Fruit fly (Drosophila melanogaster): ENCODE results near the gene CG9106.

CG9106 gene

DNA sequence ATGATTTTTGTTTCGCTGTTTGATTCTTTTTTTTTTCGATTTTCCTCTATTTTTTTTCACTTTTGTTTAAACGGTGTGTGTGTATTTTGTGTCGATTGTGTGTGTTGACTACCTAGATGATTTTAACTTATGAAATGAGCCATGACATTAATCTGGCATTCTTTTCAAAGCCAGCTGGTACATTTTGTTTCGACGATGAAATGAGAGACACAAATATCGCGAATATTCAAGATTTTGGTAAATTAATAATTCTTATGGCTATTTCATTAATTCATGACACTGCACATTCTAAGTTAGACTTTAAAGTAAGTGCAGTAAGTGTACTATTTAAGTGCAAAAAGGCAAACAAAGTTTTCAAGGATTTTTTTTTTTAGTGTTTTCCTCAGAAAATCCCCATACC is at the start of gene CG9106:
Gene CG9106 (minus strand): TSS at position 101 of the 400 bp plus-strand sequence.
- no peak for TF ChIP-seq ttk (optimal IDR thresholded peaks at IDR 0.05)
- TF ChIP-seq h (optimal IDR thresholded peaks at IDR 0.05): no peak
- TF ChIP-seq Myc (optimal IDR thresholded peaks at IDR 0.05): no peak
- no peak for TF ChIP-seq Sin3A (optimal IDR thresholded peaks at IDR 0.05)
- TF ChIP-seq insv (optimal IDR thresholded peaks at IDR 0.05): no peak
- no peak for TF ChIP-seq psq (optimal IDR thresholded peaks at IDR 0.05)

DNA sequence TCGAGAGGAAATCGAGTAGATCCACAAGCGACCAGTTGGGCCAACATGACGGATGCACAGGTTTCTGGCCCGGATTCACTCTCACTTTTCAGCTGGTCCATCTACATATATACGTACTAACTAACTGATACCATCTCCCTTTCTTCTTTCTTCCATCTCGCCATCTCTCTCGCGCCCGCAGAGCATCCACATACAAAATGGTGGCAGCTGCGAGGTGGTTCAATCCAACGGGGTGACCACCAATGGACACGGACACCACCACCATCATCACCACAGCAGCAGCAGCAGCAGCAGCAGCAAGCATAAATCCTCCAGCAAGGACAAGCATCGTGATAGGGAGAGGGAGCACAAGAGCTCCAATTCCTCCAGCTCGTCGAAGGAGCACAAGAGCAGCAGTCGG is 48.8 kb upstream of the CG9106 start:
- TF ChIP-seq psq (optimal IDR thresholded peaks at IDR 0.05) (no peak), ttk (optimal IDR thresholded peaks at IDR 0.05) (no peak), insv (optimal IDR thresholded peaks at IDR 0.05) (no peak), Sin3A (optimal IDR thresholded peaks at IDR 0.05) (no peak)

DNA sequence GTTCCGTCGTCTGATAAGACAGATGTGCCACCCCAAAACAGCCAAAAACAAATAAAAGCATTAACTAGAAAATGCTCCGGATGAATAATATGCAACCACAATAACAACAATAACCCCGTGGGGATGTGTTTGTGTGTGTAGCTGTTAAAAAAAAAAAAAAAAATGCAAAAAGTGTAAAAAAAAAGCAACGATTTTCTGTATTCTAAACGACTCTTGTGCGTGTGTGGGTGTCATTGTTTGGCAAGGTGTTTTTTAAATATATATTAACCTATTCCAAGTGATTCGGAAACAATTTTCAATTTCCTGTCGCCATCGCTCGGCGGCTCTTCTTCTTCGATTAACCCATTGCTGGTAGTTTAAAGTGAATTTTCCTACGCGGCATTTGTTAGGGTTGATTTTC is 48.3 kb upstream of the CG9106 start:
- TF ChIP-seq Sin3A (optimal IDR thresholded peaks at IDR 0.05) (no peak), insv (optimal IDR thresholded peaks at IDR 0.05) (no peak), h (optimal IDR thresholded peaks at IDR 0.05) (no peak), Myc (optimal IDR thresholded peaks at IDR 0.05) (no peak)

DNA sequence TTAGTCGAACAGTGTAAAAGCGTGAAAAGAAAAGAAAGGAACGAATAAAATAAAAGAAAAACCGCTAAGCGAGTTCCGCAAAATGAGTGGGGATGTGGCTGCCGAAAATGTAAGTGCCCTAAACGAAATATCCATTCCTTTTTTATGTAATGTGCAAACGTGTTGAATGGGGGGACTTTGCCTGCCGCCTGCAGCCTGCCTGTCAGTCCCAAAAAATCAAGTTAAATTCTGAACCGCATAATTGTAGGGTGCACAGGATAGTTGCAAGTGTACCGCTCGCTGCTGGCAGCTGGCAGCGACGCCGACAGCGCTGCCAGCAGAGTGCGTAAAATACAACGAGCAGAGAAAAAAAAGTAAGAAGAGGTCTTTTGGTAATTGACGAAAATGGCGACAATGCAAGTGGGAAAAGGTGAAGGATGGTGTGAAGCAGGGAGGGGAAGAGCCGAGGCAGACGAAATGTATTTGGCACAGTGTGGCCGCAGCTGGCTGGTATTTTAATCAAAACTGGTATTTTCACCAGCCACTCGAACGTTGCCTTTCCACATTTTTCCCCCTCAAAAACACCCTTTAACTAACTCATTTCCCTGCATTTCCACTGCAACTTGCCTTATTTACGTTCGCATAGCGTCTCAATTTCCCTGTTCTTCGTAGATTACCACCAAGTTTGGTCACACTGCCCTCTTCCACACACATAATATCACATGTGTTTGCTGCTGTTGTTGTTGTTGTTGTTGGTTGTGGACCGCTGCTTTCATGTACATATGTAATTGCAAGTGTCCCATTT is 47.7 kb upstream of the CG9106 start:
- TF ChIP-seq Myc (optimal IDR thresholded peaks at IDR 0.05) (no peak), Sin3A (optimal IDR thresholded peaks at IDR 0.05) (no peak), ttk (optimal IDR thresholded peaks at IDR 0.05) (no peak), insv (optimal IDR thresholded peaks at IDR 0.05) (no peak), h (optimal IDR thresholded peaks at IDR 0.05) (no peak), psq (optimal IDR thresholded peaks at IDR 0.05) (no peak)

DNA sequence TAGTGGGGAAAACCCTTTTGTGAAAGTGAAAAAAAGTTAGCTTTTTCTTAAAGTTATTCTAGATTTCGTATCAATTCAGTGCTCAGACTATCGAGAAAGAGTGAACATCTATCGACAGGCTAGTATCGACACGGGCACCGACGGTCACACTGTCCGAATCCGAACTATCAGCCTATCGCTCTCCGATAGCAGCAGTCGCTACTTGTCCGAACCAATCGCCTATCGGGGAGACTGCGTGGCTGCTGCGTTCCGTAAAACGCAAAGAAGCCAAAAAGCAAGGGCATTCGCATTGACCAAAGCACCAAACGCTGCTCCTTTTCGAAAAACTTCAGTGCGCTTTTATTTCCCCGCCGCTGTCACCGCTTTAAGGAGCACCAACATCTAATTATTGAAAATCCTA is 47.1 kb upstream of the CG9106 start, which contains the start of gene Top1:
Gene Top1 (plus strand): TSS at position 190 of the 400 bp plus-strand sequence.
- TF ChIP-seq h (optimal IDR thresholded peaks at IDR 0.05): no peak
- TF ChIP-seq insv (optimal IDR thresholded peaks at IDR 0.05): no peak
- no peak for TF ChIP-seq Myc (optimal IDR thresholded peaks at IDR 0.05)
- TF ChIP-seq Sin3A (optimal IDR thresholded peaks at IDR 0.05): no peak

DNA sequence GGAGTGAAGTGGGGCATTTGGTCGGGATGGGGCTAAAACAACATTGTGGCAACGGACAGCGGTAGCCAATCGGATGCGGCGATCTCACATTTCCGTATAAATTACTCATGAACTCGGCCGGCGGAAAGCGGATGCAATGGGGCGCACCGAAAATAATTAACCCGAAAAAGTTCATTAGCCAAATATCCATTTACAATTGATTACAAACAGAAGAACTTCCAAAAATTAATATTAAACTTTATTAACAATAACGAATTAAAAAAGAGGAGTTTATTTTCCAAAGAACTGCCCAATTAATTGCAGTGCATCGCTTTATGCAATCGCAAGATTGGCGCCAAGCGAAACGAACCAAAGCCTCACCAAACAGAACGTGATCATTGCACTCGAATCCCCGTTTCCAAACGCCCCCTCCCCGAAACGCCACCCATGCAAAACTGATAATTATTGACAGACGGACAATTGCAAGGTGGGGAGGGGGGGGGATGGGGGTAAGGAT is 41.7 kb upstream of the CG9106 start:
- TF ChIP-seq h (optimal IDR thresholded peaks at IDR 0.05) (no peak), Sin3A (optimal IDR thresholded peaks at IDR 0.05) (no peak), Myc (optimal IDR thresholded peaks at IDR 0.05) (no peak), ttk (optimal IDR thresholded peaks at IDR 0.05) (no peak), psq (optimal IDR thresholded peaks at IDR 0.05) (no peak), insv (optimal IDR thresholded peaks at IDR 0.05) (no peak)

DNA sequence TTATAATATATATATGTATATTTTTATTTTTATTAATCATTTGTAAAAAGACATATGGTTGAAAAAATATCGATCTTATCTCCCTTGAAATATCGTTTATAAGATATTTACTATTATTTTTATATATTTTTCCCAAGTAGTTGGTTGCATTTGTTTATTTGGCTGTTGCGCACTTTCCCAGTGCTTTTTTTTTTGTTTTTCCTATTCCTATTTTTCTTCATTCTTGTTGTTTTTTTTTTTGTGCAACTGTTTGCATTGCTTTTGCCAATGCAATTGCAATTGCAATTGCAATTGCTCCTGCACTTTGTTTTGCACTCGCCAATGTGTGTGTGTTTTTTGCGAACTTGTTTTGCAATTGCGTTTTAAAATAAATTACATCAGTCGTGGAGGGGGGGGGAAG is 41.2 kb upstream of the CG9106 start:
- TF ChIP-seq Myc (optimal IDR thresholded peaks at IDR 0.05) (no peak), Sin3A (optimal IDR thresholded peaks at IDR 0.05) (no peak), insv (optimal IDR thresholded peaks at IDR 0.05) (no peak), ttk (optimal IDR thresholded peaks at IDR 0.05) (no peak)

DNA sequence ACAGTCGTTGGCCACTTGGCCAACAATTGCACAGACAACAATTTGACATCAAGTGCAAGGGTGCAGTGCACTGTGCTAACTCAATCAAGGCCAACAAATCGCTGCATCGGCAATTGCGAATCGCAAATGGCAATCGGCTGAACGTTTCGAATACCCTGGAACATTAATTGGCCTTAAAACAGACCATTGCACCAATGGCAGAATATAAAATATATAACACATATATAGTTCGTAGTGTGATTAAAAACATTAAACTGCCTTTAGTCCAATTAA is 40.6 kb upstream of the CG9106 start:
- TF ChIP-seq ttk (optimal IDR thresholded peaks at IDR 0.05): no peak

DNA sequence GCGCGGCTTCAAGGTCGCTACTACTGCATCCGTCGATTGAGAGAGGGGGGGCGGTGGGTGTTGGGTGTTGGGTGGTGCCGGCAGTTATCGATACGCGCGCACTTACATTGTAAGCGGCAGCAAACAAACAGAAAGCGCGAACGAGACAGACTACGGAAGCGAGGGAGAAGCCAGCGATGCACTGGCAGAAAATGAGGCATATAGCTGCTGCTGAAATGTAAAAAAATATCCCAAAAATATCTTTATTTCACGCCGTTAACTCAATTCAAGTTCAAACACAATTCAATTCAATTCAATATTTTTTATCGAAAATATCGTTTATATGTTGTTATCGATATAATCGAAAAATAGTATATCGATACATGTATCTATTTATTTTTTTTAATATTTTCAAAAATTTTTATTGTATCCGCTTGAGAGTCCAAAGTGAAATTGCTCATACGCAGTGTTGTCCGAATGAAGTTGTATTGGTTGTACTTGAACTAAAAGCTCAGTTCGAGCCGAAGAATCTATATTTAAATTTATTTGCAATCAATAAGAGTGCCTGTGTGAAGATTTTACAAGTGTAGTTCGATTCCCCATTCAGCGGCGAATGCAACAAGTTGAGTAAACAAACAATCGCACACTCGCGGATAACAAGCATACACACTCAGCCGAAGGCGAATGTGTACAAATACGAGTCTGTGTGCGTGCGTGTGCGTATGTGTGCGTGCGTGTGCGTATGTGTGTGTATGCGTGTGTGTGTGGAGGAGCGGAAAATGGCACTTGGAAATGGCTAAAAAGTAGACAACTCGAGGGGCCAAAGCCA is 40.1 kb upstream of the CG9106 start:
- TF ChIP-seq ttk (optimal IDR thresholded peaks at IDR 0.05) (no peak), Myc (optimal IDR thresholded peaks at IDR 0.05) (no peak), insv (optimal IDR thresholded peaks at IDR 0.05) (no peak), psq (optimal IDR thresholded peaks at IDR 0.05) (no peak), Sin3A (optimal IDR thresholded peaks at IDR 0.05) (no peak), h (optimal IDR thresholded peaks at IDR 0.05) (no peak)

DNA sequence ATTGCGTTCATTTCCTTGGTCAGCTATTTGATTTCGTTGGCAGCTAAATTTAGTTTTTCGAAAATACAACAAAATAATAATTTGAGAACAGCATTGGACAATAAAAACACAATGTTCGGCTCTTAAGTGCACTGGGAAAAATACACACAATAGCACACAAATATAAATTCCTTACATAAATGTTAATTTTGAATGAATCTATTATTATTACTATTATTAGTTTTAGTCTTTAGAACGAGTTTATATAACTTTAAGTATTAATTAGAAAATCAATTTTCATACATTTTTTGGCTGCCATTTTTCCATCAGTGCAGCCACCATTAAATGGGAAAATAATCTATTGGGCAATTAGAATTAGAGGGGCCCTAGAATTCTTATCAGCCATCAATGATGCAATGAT is 37.7 kb upstream of the CG9106 start:
- no peak for TF ChIP-seq insv (optimal IDR thresholded peaks at IDR 0.05)
- no peak for TF ChIP-seq Myc (optimal IDR thresholded peaks at IDR 0.05)
- no peak for TF ChIP-seq ttk (optimal IDR thresholded peaks at IDR 0.05)
- no peak for TF ChIP-seq h (optimal IDR thresholded peaks at IDR 0.05)
- no peak for TF ChIP-seq Sin3A (optimal IDR thresholded peaks at IDR 0.05)
- no peak for TF ChIP-seq psq (optimal IDR thresholded peaks at IDR 0.05)

DNA sequence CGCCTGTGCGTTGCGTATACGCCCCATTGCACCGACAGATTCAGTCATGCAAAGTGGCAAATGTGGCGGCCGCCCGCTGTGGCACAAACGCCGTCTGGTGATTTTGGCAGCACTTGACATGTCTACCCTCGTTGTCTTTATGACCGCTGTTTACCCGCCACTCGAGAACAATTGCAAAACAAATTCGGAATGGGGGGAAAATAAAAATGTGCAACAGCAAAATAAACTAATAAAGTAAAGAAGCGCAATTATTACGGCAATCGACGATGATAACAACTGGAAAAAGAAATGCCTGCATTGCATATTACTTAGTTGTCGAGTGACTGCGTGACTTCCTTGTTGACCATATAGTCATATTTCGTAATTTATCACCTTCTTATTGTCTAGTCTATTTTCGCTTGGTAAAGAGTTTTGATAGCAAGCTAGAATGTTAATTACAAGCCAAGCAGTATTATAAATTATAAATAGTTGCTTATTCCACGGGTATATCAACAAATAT is 36.3 kb upstream of the CG9106 start:
- no peak for TF ChIP-seq psq (optimal IDR thresholded peaks at IDR 0.05)
- no peak for TF ChIP-seq insv (optimal IDR thresholded peaks at IDR 0.05)
- no peak for TF ChIP-seq h (optimal IDR thresholded peaks at IDR 0.05)
- TF ChIP-seq Myc (optimal IDR thresholded peaks at IDR 0.05): no peak
- TF ChIP-seq ttk (optimal IDR thresholded peaks at IDR 0.05): no peak
- no peak for TF ChIP-seq Sin3A (optimal IDR thresholded peaks at IDR 0.05)

DNA sequence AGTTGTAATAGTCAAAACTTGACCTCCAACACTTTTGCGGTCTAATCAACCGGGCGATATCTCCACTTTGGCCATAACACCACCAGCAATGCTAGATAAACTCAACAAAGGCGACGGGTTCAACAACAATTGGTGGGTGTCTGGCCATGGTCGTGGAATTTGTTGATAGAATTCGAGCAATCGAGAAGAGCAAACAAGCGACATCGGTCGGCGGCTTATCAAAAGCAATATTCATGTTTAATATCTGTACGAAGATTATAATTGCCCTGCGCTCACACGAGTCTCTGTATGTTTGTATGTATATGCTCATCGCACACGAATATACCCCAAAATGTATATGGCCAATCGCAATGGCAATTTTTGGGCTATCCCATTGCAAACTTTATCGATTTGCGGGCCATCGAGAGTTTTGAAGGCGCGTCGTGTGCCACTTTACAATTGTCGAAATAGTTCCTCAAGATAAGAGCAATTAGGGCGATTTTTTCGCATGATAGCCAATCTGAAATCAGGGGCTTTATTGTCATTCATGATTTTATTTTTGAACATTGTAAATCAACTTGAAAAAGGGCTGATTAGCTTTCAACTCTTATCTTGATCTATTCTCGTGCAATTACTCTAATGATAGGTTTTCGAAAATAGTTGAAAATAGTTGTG is 35.4 kb upstream of the CG9106 start:
- TF ChIP-seq insv (optimal IDR thresholded peaks at IDR 0.05) (no peak), Sin3A (optimal IDR thresholded peaks at IDR 0.05) (no peak), ttk (optimal IDR thresholded peaks at IDR 0.05) (no peak), psq (optimal IDR thresholded peaks at IDR 0.05) (no peak), Myc (optimal IDR thresholded peaks at IDR 0.05) (no peak), h (optimal IDR thresholded peaks at IDR 0.05) (no peak)

Measured in Kc167 (cell line).